Fruit fly (Drosophila melanogaster): ENCODE results near the gene Zmynd8.
A peak's percentile ranks its signal among the peaks of the same experiment; 100 is the strongest.

Zmynd8 gene

dm6 chr3R:31712585-31712984 lies 43.3 kb downstream of the Zmynd8 start (continued):
- no peak for TF ChIP-seq CG13123 (GFP tag; optimal IDR thresholded peaks at IDR 0.05)
- TF ChIP-seq CG6254 (GFP tag; optimal IDR thresholded peaks at IDR 0.05) = peak; percentile 8
- peak; percentile 21 for TF ChIP-seq CG1529 (GFP tag; optimal IDR thresholded peaks at IDR 0.05)
- TF ChIP-seq Kr (GFP tag; optimal IDR thresholded peaks at IDR 0.05) = no peak
- peak; percentile 6 for TF ChIP-seq PHDP (tag; optimal IDR thresholded peaks at IDR 0.05)
- peak; percentile 41; the same call in 1 of the 2 replicates for TF ChIP-seq Awh (GFP tag; IDR thresholded peaks at IDR 0.05)
- TF ChIP-seq CG12391 (tag; optimal IDR thresholded peaks at IDR 0.05) = peak; percentile 19
- TF ChIP-seq CG11504 (tag; optimal IDR thresholded peaks at IDR 0.05) = peak; percentile 45
- 0 out of 2 replicates have a peak, but pooled peaks have one; percentile 5 for TF ChIP-seq lmd (GFP tag; IDR thresholded peaks at IDR 0.05)
- peak; percentile 30 for TF ChIP-seq unpg (GFP tag; optimal IDR thresholded peaks at IDR 0.05)
- TF ChIP-seq bcd (GFP tag; optimal IDR thresholded peaks at IDR 0.05) = peak; percentile 2
- no peak for TF ChIP-seq C15 (GFP tag; IDR thresholded peaks at IDR 0.05)
- 0 out of 2 replicates have a peak, but pooled peaks have one; percentile 4 for TF ChIP-seq onecut (GFP tag; IDR thresholded peaks at IDR 0.05)
- peak; percentile 3 for TF ChIP-seq CG30403 (GFP tag; optimal IDR thresholded peaks at IDR 0.05)
- peak; percentile 26 for TF ChIP-seq Sox100B (GFP tag; optimal IDR thresholded peaks at IDR 0.05)
- peak; percentile 73 for TF ChIP-seq zf30C (GFP tag; optimal IDR thresholded peaks at IDR 0.05)
- no peak for TF ChIP-seq sqz (GFP tag; optimal IDR thresholded peaks at IDR 0.05)
- 0 out of 2 replicates have a peak, but pooled peaks have one; percentile 5 for TF ChIP-seq ttk (GFP tag; IDR thresholded peaks at IDR 0.05)
- TF ChIP-seq CG7839 (tag; optimal IDR thresholded peaks at IDR 0.05) = peak; percentile 25
- TF ChIP-seq H2.0 (GFP tag; IDR thresholded peaks at IDR 0.05) = no peak
- TF ChIP-seq Lpt (GFP tag; optimal IDR thresholded peaks at IDR 0.05) = no peak
- TF ChIP-seq CG10147 (GFP tag; optimal IDR thresholded peaks at IDR 0.05) = no peak
- peak in 1 of 2 experiments; percentile 47 for TF ChIP-seq Hr78 (GFP tag; optimal IDR thresholded peaks at IDR 0.05)
- TF ChIP-seq CoRest (tag; optimal IDR thresholded peaks at IDR 0.05) = peak; percentile 27
- TF ChIP-seq Ets65A (GFP tag) = peak; percentile 55
- TF ChIP-seq grau (tag; optimal IDR thresholded peaks at IDR 0.05) = peak; percentile 16
- TF ChIP-seq CG3838 (GFP tag; optimal IDR thresholded peaks at IDR 0.05) = no peak
- peak; percentile 12 for TF ChIP-seq CG8388 (GFP tag; optimal IDR thresholded peaks at IDR 0.05)
- peak; percentile 20 for TF ChIP-seq CG33557 (GFP tag; optimal IDR thresholded peaks at IDR 0.05)
- peak in 1 of 2 experiments; percentile 9 for TF ChIP-seq chif (GFP tag; optimal IDR thresholded peaks at IDR 0.05)
- TF ChIP-seq dmrt11E (tag; optimal IDR thresholded peaks at IDR 0.05) = peak; percentile 42
- 0 out of 3 replicates have a peak, but pooled peaks have one; percentile 5 for TF ChIP-seq CG6791 (GFP tag; IDR thresholded peaks at IDR 0.05; ENCODE audit: partially characterized antibody)
- no peak for TF ChIP-seq emc (GFP tag; optimal IDR thresholded peaks at IDR 0.05)
- no peak for TF ChIP-seq bowl (GFP tag; IDR thresholded peaks at IDR 0.05)
- peak in 1 of 2 experiments; percentile 32 for TF ChIP-seq Pdp1 (GFP tag; optimal IDR thresholded peaks at IDR 0.05)
- no peak for TF ChIP-seq CG11085 (GFP tag; IDR thresholded peaks at IDR 0.05)
- no peak for TF ChIP-seq Dref (GFP tag; IDR thresholded peaks at IDR 0.05)
- peak; percentile 6 for TF ChIP-seq CG13424 (tag; optimal IDR thresholded peaks at IDR 0.05)
- TF ChIP-seq p53 (GFP tag; optimal IDR thresholded peaks at IDR 0.05) = no peak
- TF ChIP-seq Dll (GFP tag; IDR thresholded peaks at IDR 0.05; ENCODE audit: partially characterized antibody) = no peak
- peak; percentile 28 for TF ChIP-seq CG17359 (tag; optimal IDR thresholded peaks at IDR 0.05)
- no peak for TF ChIP-seq CG12299 (tag; optimal IDR thresholded peaks at IDR 0.05)
- peak; percentile 54; the same call in 1 of the 2 replicates for TF ChIP-seq Xrp1 (GFP tag; IDR thresholded peaks at IDR 0.05)
- peak; percentile 44 for TF ChIP-seq gem (tag; optimal IDR thresholded peaks at IDR 0.05)
- TF ChIP-seq CG31441 (GFP tag; IDR thresholded peaks at IDR 0.05) = peak; percentile 24; the same call in 1 of the 2 replicates
- peak; percentile 36 for TF ChIP-seq Xbp1 (GFP tag; optimal IDR thresholded peaks at IDR 0.05)
- TF ChIP-seq Sox102F (GFP tag; optimal IDR thresholded peaks at IDR 0.05) = peak; percentile 21
- no peak for TF ChIP-seq B-H1 (GFP tag; IDR thresholded peaks at IDR 0.05)
- no peak for TF ChIP-seq BtbVII (GFP tag; optimal IDR thresholded peaks at IDR 0.05)
- TF ChIP-seq CG17328 (GFP tag; IDR thresholded peaks at IDR 0.05) = peak; percentile 30; the same call in 1 of the 2 replicates

Data from whole organism, embryonic.